Fruit fly (Drosophila melanogaster): ENCODE measurements around the gene CG9578.
"Not testable (repeated sequence)": the region's sequence is repeated elsewhere in the genome, so short reads cannot be mapped to it uniquely, and the experiment has no call there.

DNA sequence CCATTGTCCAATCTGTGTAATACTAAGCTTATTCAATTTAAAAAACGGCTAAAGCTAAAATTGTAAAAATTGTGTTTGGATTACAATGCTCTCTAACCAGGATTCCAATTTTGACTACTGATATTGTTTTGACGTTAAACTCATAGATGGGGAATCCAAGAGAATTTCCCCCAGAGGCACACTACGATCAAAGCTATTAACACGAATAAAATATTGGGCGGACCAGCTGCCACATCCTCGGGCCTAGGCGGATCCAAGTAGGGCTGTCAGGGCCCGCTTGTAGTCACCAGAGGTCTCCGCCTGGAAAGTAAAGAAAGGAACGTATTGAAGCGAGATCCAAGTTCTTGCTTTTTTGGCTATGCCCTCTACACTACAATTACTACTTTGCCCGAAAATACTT lies 39.5 kb downstream of the CG9578 start, which contains the start of gene SdicB:
- TF ChIP-seq gcm2 (GFP tag; optimal IDR thresholded peaks at IDR 0.05); Hr39 (optimal IDR thresholded peaks at IDR 0.05); Six4 (GFP tag; optimal IDR thresholded peaks at IDR 0.05); CG3065 (GFP tag; optimal IDR thresholded peaks at IDR 0.05); sens-2 (GFP tag; IDR thresholded peaks at IDR 0.05); ac (GFP tag; optimal IDR thresholded peaks at IDR 0.05); CG11695 (GFP tag; IDR thresholded peaks at IDR 0.05); Dad (GFP tag; optimal IDR thresholded peaks at IDR 0.05); CG43689 (GFP tag; IDR thresholded peaks at IDR 0.05); CG1603 (tag; optimal IDR thresholded peaks at IDR 0.05); CG6272 (GFP tag; IDR thresholded peaks at IDR 0.05); zfh1 (GFP tag; IDR thresholded peaks at IDR 0.05): not testable (repeated sequence)
